Worm (Caenorhabditis elegans) whole organism, young adult: ENCODE data around the gene Y54F10AM.11.
"Not testable (repeated sequence)": the region's sequence is repeated elsewhere in the genome, so short reads cannot be mapped to it uniquely, and the experiment has no call there.

Experiments used
- T26A5.8 ChIP-seq: sonication (generic microtip); optimal IDR thresholded peaks from 2 replicates; lab custom pipeline; 2016; ENCODE audit warnings: missing genetic modification characterization, missing compliant biosample characterization
- dox-1 ChIP-seq: fragments of 200-800 bp; sonication (Bioruptor generic); IDR thresholded peaks from 2 replicates; pipeline ENCODE4 v1.3.6; 2022; ENCODE audit warnings: missing genetic modification reagents, missing genetic modification characterization, missing compliant biosample characterization
- lin-35 ChIP-seq, 3 experiments: fragments of 150-350 bp in 2 of 3; sonication (generic microtip) in 1 of 3; optimal IDR thresholded peaks; 2 replicates each; lab custom pipeline; 2014 to 2018; ENCODE audit warnings: missing biosample characterization in 3 of 3, missing genetic modification characterization in 3 of 3, missing genetic modification reagents in 3 of 3
- lir-1 ChIP-seq: fragments of 200-800 bp; sonication (Bioruptor generic); conservative IDR thresholded peaks from 2 replicates; pipeline ENCODE4 v1.3.6; 2022; ENCODE audit warnings: missing genetic modification reagents, missing genetic modification characterization, missing compliant biosample characterization
- madf-6 ChIP-seq: fragments of 200-800 bp; sonication (Bioruptor generic); IDR thresholded peaks from 2 replicates; pipeline ENCODE4 v1.3.6; 2022; ENCODE audit warnings: missing genetic modification reagents, missing genetic modification characterization, missing compliant biosample characterization
- mcd-1 ChIP-seq: fragments of 200-800 bp; sonication (Bioruptor generic); IDR thresholded peaks from 2 replicates; pipeline ENCODE4 v1.3.6; 2022; ENCODE audit warnings: missing genetic modification reagents, missing genetic modification characterization, missing compliant biosample characterization
- nhr-90 ChIP-seq: sonication (generic microtip); optimal IDR thresholded peaks from 2 replicates; lab custom pipeline; 2016; ENCODE audit warnings: missing genotype, mild to moderate bottlenecking, missing genetic modification characterization, missing compliant biosample characterization
- rec-8 ChIP-seq, 2 experiments: sonication (generic microtip); optimal IDR thresholded peaks; 2 replicates each; lab custom pipeline; 2016; ENCODE audit warnings: mild to moderate bottlenecking in 2 of 2, missing genetic modification characterization in 2 of 2, missing genetic modification reagents in 2 of 2, missing genotype in 2 of 2, missing biosample characterization in 1 of 2, missing compliant biosample characterization in 1 of 2, moderate library complexity in 1 of 2
- ztf-6 ChIP-seq: fragments of 200-800 bp; sonication (Bioruptor generic); IDR thresholded peaks from 2 replicates; pipeline ENCODE4 v1.3.6; 2022; ENCODE audit warnings: missing genetic modification reagents, missing genetic modification characterization, missing compliant biosample characterization

DNA sequence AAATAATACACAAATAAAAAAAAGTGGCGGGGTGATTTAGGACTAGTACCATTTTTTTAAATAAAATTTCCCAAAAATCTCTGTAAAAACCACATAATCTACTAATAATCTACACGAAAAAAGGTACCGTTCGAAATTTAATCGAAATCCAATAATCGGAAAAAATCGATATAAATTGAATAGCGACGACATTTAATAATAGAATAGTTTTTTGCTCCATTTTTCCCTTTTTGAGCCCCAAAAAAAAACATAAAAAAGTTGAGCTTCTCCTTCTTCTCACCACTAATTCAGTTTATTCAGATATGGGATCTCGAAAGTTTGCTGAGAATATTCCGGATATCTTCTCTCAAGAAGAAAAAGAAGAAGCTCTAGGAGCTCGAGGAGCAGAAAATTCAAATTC, 43.9 kb upstream of the Y54F10AM.11 start, which contains the start of gene Y71H2B.5:
- TF ChIP-seq dox-1 (GFP tag; lab: Robert Waterston, UW); ztf-6 (GFP tag; lab: Robert Waterston, UW); lin-35 (GFP tag; optimal IDR thresholded peaks at IDR 0.05; lab: Kevin White, UChicago); rec-8 (tag; optimal IDR thresholded peaks at IDR 0.05; lab: Kevin White, UChicago); mcd-1 (GFP tag; lab: Robert Waterston, UW); T26A5.8 (tag; lab: Kevin White, UChicago); lir-1 (GFP tag; lab: Robert Waterston, UW); nhr-90 (tag; lab: Kevin White, UChicago); madf-6 (GFP tag; lab: Robert Waterston, UW): not testable (repeated sequence)
